Fruit fly (Drosophila melanogaster) whole organism, embryonic: Measurements from ENCODE around the gene InR.

Source experiments
- CG11398 ChIP-seq: fragments of 200-800 bp; sonication (Bioruptor generic); optimal IDR thresholded peaks from 2 replicates; lab custom pipeline; 2016; ENCODE audit warnings: missing biosample characterization, missing genetic modification characterization
- CG12659 ChIP-seq: fragments of 200-800 bp; sonication (Bioruptor generic); optimal IDR thresholded peaks from 3 replicates; lab custom pipeline; 2017; ENCODE audit warnings: mild to moderate bottlenecking, missing biosample characterization, missing genetic modification reagents, missing genetic modification characterization
- CG13624 ChIP-seq: fragments of 200-800 bp; sonication (Bioruptor generic); optimal IDR thresholded peaks from 2 replicates; lab custom pipeline; 2016; ENCODE audit warnings: missing biosample characterization, missing genetic modification characterization
- CG15514 ChIP-seq: fragments of 200-800 bp; sonication (Bioruptor generic); optimal IDR thresholded peaks from 3 replicates; lab custom pipeline; 2017; ENCODE audit warnings: missing biosample characterization, missing genetic modification characterization, mild to moderate bottlenecking, moderate library complexity, missing genetic modification reagents
- CG17385 ChIP-seq: fragments of 200-800 bp; sonication (Bioruptor generic); optimal IDR thresholded peaks from 3 replicates; lab custom pipeline; 2018; ENCODE audit warnings: missing biosample characterization, mild to moderate bottlenecking, missing genetic modification characterization
- CG2889 ChIP-seq: fragments of 200-800 bp; sonication (Bioruptor generic); IDR thresholded peaks from 3 replicates; pipeline ENCODE4 v1.3.6; 2022; ENCODE audit warnings: missing biosample characterization, missing genetic modification characterization
- CG3163 ChIP-seq: fragments of 200-800 bp; sonication (Bioruptor generic); optimal IDR thresholded peaks from 3 replicates; lab custom pipeline; 2016; ENCODE audit warnings: missing biosample characterization, missing genetic modification characterization
- CG3281 ChIP-seq: fragments of 200-800 bp; sonication (Bioruptor generic); optimal IDR thresholded peaks from 3 replicates; lab custom pipeline; 2017; ENCODE audit warnings: missing biosample characterization, mild to moderate bottlenecking, missing genetic modification characterization
- CG3995 ChIP-seq: fragments of 200-800 bp; sonication (Bioruptor generic); optimal IDR thresholded peaks from 3 replicates; lab custom pipeline; 2016; ENCODE audit warnings: missing biosample characterization, missing genetic modification characterization
- CG6813 ChIP-seq: fragments of 200-800 bp; sonication (Bioruptor generic); optimal IDR thresholded peaks from 2 replicates; lab custom pipeline; 2017; ENCODE audit warnings: missing biosample characterization, missing genetic modification characterization, mild to moderate bottlenecking, moderate library complexity, missing genetic modification reagents
- CG6854 ChIP-seq: fragments of 200-800 bp; sonication (Bioruptor generic); optimal IDR thresholded peaks from 3 replicates; lab custom pipeline; 2017; ENCODE audit warnings: missing biosample characterization, mild to moderate bottlenecking, missing genetic modification characterization
- CG9437 ChIP-seq: fragments of 200-800 bp; sonication (Bioruptor generic); optimal IDR thresholded peaks from 2 replicates; lab custom pipeline; 2018; ENCODE audit warnings: missing biosample characterization, mild to moderate bottlenecking, missing genetic modification characterization
- D19A ChIP-seq: fragments of 200-800 bp; optimal IDR thresholded peaks from 3 replicates; lab custom pipeline; 2019; ENCODE audit warnings: missing biosample characterization, mild to moderate bottlenecking, missing genetic modification characterization, moderate library complexity
- HLH54F ChIP-seq: fragments of 200-800 bp; sonication (Bioruptor generic); optimal IDR thresholded peaks from 3 replicates; lab custom pipeline; 2016; ENCODE audit warnings: missing biosample characterization, missing genetic modification characterization
- HLHmδ ChIP-seq: fragments of 200-800 bp; sonication (Bioruptor generic); optimal IDR thresholded peaks from 2 replicates; lab custom pipeline; 2018; ENCODE audit warnings: missing biosample characterization, mild to moderate bottlenecking, missing genetic modification characterization, moderate library complexity
- Hmr ChIP-seq: fragments of 200-800 bp; sonication (Bioruptor generic); optimal IDR thresholded peaks from 3 replicates; lab custom pipeline; 2017; ENCODE audit warnings: mild to moderate bottlenecking, missing biosample characterization, missing genetic modification reagents, missing genetic modification characterization
- Med ChIP-seq: fragments of 200-800 bp; sonication (Bioruptor generic); peaks from one replicate; lab custom pipeline; 2016; ENCODE audit warnings: missing biosample characterization, missing genetic modification characterization, mild to moderate bottlenecking, inconsistent platforms, moderate library complexity
- Meics ChIP-seq: fragments of 200-800 bp; sonication (Bioruptor generic); optimal IDR thresholded peaks from 2 replicates; lab custom pipeline; 2017; ENCODE audit warnings: missing biosample characterization, mild to moderate bottlenecking, missing genetic modification characterization
- NC2β ChIP-seq: fragments of 200-800 bp; sonication (Bioruptor generic); optimal IDR thresholded peaks from 2 replicates; lab custom pipeline; 2016; ENCODE audit warnings: missing biosample characterization, missing genetic modification characterization
- NfI ChIP-seq: fragments of 200-800 bp; sonication (Bioruptor generic); optimal IDR thresholded peaks from 3 replicates; lab custom pipeline; 2018; ENCODE audit warnings: missing biosample characterization, mild to moderate bottlenecking, missing genetic modification characterization, moderate library complexity
- Pdp1 ChIP-seq, 2 experiments: fragments of 200-800 bp; sonication (Bioruptor generic); optimal IDR thresholded peaks; 3 replicates each; lab custom pipeline; 2016; ENCODE audit warnings: missing biosample characterization in 2 of 2, missing genetic modification characterization in 2 of 2, mild to moderate bottlenecking in 1 of 2, moderate library complexity in 1 of 2
- Ravus ChIP-seq: fragments of 200-800 bp; sonication (Bioruptor generic); IDR thresholded peaks from 2 replicates; pipeline ENCODE4 v1.3.6; 2022; ENCODE audit warnings: missing biosample characterization, missing genetic modification characterization
- Sox102F ChIP-seq: fragments of 200-800 bp; sonication (Bioruptor generic); optimal IDR thresholded peaks from 2 replicates; lab custom pipeline; 2018; ENCODE audit warnings: missing biosample characterization, mild to moderate bottlenecking, missing genetic modification characterization, moderate library complexity
- Trl ChIP-seq, 3 experiments: fragments of >200 bp in 2 of 3; fragments of 200-800 bp in 1 of 3; sonication (Bioruptor generic) in 1 of 3; optimal IDR thresholded peaks; 2 replicates in 1 of 3; 3 replicates in 2 of 3; lab custom pipeline; 2016 to 2017; ENCODE audit warnings: missing biosample characterization in 1 of 3, missing genetic modification characterization in 1 of 3
- Vsx1 ChIP-seq: fragments of 200-800 bp; sonication (Bioruptor generic); optimal IDR thresholded peaks from 2 replicates; lab custom pipeline; 2017; ENCODE audit warnings: missing biosample characterization, mild to moderate bottlenecking, missing genetic modification characterization, missing genetic modification reagents
- ase ChIP-seq: fragments of 200-800 bp; sonication (Bioruptor generic); IDR thresholded peaks from 3 replicates; pipeline ENCODE4 v1.3.6; 2022; ENCODE audit warnings: missing biosample characterization, missing genetic modification characterization
- bigmax ChIP-seq: fragments of 200-800 bp; sonication (Bioruptor generic); optimal IDR thresholded peaks from 2 replicates; lab custom pipeline; 2018; ENCODE audit warnings: missing biosample characterization, mild to moderate bottlenecking, missing genetic modification characterization
- bsh ChIP-seq, 2 experiments: fragments of 200-800 bp; sonication (Bioruptor generic); optimal IDR thresholded peaks; 2 replicates each; lab custom pipeline; 2017 to 2018; ENCODE audit warnings: mild to moderate bottlenecking in 2 of 2, missing biosample characterization in 2 of 2, missing genetic modification characterization in 2 of 2, moderate library complexity in 1 of 2
- cas ChIP-seq: fragments of 200-800 bp; sonication (Bioruptor generic); IDR thresholded peaks from 2 replicates; pipeline ENCODE4 v1.3.6; 2022; ENCODE audit warnings: missing biosample characterization, missing genetic modification characterization
- cg ChIP-seq: fragments of 200-800 bp; sonication (Bioruptor generic); optimal IDR thresholded peaks from 3 replicates; lab custom pipeline; 2019; ENCODE audit warnings: missing biosample characterization, mild to moderate bottlenecking, missing genetic modification characterization, moderate library complexity
- disco-r ChIP-seq: fragments of 200-800 bp; sonication (Bioruptor generic); optimal IDR thresholded peaks from 2 replicates; lab custom pipeline; 2016; ENCODE audit warnings: missing biosample characterization, missing genetic modification characterization
- ewg ChIP-seq: fragments of 200-800 bp; sonication (Bioruptor generic); optimal IDR thresholded peaks from 3 replicates; lab custom pipeline; 2017; ENCODE audit warnings: mild to moderate bottlenecking, missing biosample characterization, missing genetic modification reagents, missing genetic modification characterization
- exex ChIP-seq: fragments of 200-800 bp; sonication (Bioruptor generic); optimal IDR thresholded peaks from 4 replicates; lab custom pipeline; 2018; ENCODE audit warnings: missing biosample characterization, mild to moderate bottlenecking, missing genetic modification characterization, moderate library complexity
- grn ChIP-seq: fragments of 200-800 bp; sonication (Bioruptor generic); optimal IDR thresholded peaks from 3 replicates; lab custom pipeline; 2017; ENCODE audit warnings: missing biosample characterization, missing genetic modification characterization
- hbn ChIP-seq: fragments of 200-800 bp; sonication (Bioruptor generic); IDR thresholded peaks from 2 replicates; pipeline ENCODE4 v1.3.6; 2022; ENCODE audit warnings: missing biosample characterization, missing genetic modification characterization; ENCODE audit not compliant: partially characterized antibody
- ind ChIP-seq: fragments of 200-800 bp; sonication (Bioruptor generic); optimal IDR thresholded peaks from 3 replicates; lab custom pipeline; 2016; ENCODE audit warnings: missing biosample characterization, missing genetic modification characterization
- ken ChIP-seq: fragments of 200-800 bp; sonication (Bioruptor generic); IDR thresholded peaks from 3 replicates; pipeline ENCODE4 v1.3.6; 2022; ENCODE audit warnings: missing biosample characterization, missing genetic modification characterization
- lab ChIP-seq: fragments of 200-800 bp; sonication (Bioruptor generic); optimal IDR thresholded peaks from 3 replicates; lab custom pipeline; 2017; ENCODE audit warnings: missing biosample characterization, missing genetic modification characterization, mild to moderate bottlenecking, moderate library complexity, missing genetic modification reagents
- luna ChIP-seq: fragments of 200-800 bp; sonication (Bioruptor generic); optimal IDR thresholded peaks from 2 replicates; lab custom pipeline; 2016; ENCODE audit warnings: missing biosample characterization, missing genetic modification characterization
- nom ChIP-seq: fragments of 200-800 bp; sonication (Bioruptor generic); optimal IDR thresholded peaks from 2 replicates; lab custom pipeline; 2017; ENCODE audit warnings: missing biosample characterization, missing genetic modification characterization, mild to moderate bottlenecking, moderate library complexity, missing genetic modification reagents
- sens ChIP-seq: fragments of 200-800 bp; sonication (Bioruptor generic); peaks from one replicate; lab custom pipeline; 2016; ENCODE audit warnings: missing biosample characterization, missing genetic modification characterization
- sna ChIP-seq: fragments of 200-800 bp; sonication (Bioruptor generic); IDR thresholded peaks from 2 replicates; pipeline ENCODE4 v1.3.6; 2022; ENCODE audit warnings: missing biosample characterization, missing genetic modification characterization; ENCODE audit not compliant: partially characterized antibody
- sug ChIP-seq: fragments of 200-800 bp; optimal IDR thresholded peaks from 2 replicates; lab custom pipeline; 2019; ENCODE audit warnings: missing biosample characterization, mild to moderate bottlenecking, missing genetic modification characterization, moderate library complexity
- yki ChIP-seq: fragments of >200 bp; optimal IDR thresholded peaks from 3 replicates; lab custom pipeline; 2018
- z ChIP-seq: fragments of 200-800 bp; sonication (Bioruptor generic); IDR thresholded peaks from 3 replicates; pipeline ENCODE4 v1.3.6; 2022; ENCODE audit warnings: missing biosample characterization, missing genetic modification characterization

The InR gene

DNA sequence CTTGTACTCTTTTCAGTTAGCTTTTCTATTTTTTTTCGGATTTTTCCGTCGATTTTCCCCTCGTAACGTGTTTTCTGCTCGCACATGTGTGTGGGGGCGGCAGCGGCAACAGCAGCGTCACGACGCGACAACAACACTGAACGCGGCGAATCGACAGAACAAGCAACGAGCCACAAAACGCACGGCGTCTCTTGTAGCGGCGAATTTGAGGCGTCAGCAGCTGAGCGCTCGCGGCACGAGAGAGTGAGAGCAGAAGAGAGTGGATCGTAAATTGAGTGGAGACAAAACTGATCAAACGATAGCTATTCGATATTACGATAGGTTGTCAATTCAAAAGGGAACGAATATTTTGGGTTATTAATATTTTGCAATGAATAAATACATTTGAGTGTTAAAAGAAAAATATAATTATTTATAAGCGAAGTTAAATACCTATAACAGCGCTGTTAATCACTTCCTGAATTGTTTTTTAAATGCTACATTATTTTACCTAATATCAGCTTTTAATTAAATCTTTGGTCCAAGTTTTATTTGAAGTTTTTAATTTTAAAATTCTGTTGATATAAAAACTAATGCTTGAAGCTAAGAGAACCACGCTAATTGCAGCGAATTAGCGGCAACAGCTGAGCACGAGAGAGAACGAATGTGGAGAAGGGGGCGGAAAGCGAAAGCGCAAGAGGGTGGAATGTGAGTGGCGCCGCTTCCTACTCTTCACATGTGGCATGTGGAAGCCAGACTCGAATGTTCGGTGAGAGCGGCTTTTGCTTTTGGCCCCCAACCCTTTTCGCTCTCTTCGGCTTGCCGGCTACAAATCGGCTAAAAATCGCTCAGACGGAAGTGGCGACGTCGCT lies 14.0 kb upstream of the InR start (continued):
- no peak for TF ChIP-seq cas (GFP tag; lab: Robert Waterston, UW)
- TF ChIP-seq, all 482 proteins: peak for 139

DNA sequence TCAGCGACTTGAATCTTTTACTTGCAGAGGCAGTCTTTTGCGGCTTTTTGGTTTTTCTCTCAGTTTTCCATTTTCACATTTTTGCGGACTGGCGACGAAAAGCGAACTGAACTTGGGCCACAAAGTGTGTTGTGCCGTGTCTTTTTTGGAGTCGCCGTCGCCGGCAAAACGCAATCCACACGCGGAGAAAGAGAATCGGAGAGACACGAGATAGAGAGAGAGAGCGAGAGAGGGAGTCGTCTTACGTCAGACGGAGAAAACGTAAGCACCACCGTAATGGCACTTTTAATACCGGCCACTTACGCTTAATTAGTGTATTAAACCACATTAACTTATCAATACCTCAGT lies 13.4 kb upstream of the InR start:
- TF ChIP-seq CG6813 (GFP tag; lab: Kevin White, UChicago) = peak; percentile 43
- peak; percentile 12 for TF ChIP-seq CG12659 (GFP tag; lab: Kevin White, UChicago)
- peak; percentile 12 for TF ChIP-seq CG6854 (GFP tag; lab: Kevin White, UChicago)
- TF ChIP-seq CG9437 (GFP tag; lab: Kevin White, UChicago) = peak; percentile 99
- TF ChIP-seq sna (GFP tag; lab: Robert Waterston, UW) = no peak
- peak; percentile 22 for TF ChIP-seq nom
- peak; percentile 16 for TF ChIP-seq CG3281
- peak; percentile 78 for TF ChIP-seq HLHmδ
- TF ChIP-seq yki (lab: Kevin White, UChicago) = peak; percentile 84
- peak; percentile 15 for TF ChIP-seq CG13624
- TF ChIP-seq Pdp1 (GFP tag; optimal IDR thresholded peaks at IDR 0.05; lab: Kevin White, UChicago) = peak in 1 of 2 experiments; percentile 66
- no peak for TF ChIP-seq ase (GFP tag; lab: Robert Waterston, UW)
- peak; percentile 80 for TF ChIP-seq Med (GFP tag; lab: Kevin White, UChicago)
- TF ChIP-seq Trl (optimal IDR thresholded peaks at IDR 0.05; lab: Kevin White, UChicago) = peak; percentile 84 to 94
- no peak for TF ChIP-seq Trl (GFP tag; optimal IDR thresholded peaks at IDR 0.05; lab: Kevin White, UChicago)
- peak; percentile 49 for TF ChIP-seq CG3163 (GFP tag; lab: Kevin White, UChicago)
- TF ChIP-seq Vsx1 (GFP tag; lab: Kevin White, UChicago) = peak; percentile 6
- TF ChIP-seq CG11398 (GFP tag; lab: Kevin White, UChicago) = no peak
- TF ChIP-seq CG15514 = peak; percentile 7
- TF ChIP-seq D19A (tag; lab: Kevin White, UChicago) = peak; percentile 44
- TF ChIP-seq ind (GFP tag; lab: Kevin White, UChicago) = no peak
- TF ChIP-seq NC2β (GFP tag; lab: Kevin White, UChicago) = no peak
- peak; percentile 22 for TF ChIP-seq disco-r
- TF ChIP-seq, all 482 proteins: peak for 17

DNA sequence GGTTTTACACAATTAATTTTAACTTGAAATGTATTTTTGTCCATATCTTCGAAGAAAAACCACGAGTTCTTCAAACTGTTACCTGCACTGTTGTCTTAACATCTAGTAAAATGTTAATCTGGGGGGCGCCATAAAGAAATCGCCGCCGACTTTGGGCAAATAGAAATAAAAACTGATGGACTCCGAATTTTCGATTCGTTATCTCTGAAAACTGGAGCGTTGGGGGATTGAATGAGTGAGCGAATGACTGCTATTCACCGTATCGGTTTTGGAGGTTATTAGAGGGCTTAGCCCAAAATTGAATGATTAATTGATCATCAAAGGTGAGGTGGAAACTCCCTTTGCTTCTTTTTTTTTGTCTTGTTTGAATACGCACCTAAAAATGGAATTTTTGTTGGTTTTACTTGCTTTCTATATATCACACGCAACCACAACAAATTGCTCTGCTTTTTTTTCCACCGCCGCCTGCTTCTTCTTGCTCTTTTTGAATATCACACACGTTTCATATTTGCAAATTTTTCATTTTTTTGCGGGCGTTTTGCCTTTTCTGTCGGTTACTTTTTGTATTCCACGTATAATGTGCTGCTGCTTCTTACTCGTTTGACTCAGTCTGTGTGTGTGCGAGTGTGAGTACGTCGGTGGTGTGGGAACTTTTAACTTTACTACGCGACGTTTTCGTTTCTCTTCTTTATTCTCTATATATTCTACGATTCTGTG lies 12.8 kb upstream of the InR start:
- TF ChIP-seq Hmr (GFP tag; lab: Kevin White, UChicago) = peak; percentile 2
- no peak for TF ChIP-seq HLH54F (GFP tag; lab: Kevin White, UChicago)
- no peak for TF ChIP-seq Sox102F (GFP tag; lab: Kevin White, UChicago)
- TF ChIP-seq sug (tag; lab: Kevin White, UChicago) = peak; percentile 59
- TF ChIP-seq lab (GFP tag; lab: Kevin White, UChicago) = peak; percentile 39
- TF ChIP-seq z (GFP tag; lab: Robert Waterston, UW) = no peak
- no peak for TF ChIP-seq bsh (GFP tag; optimal IDR thresholded peaks at IDR 0.05; lab: Kevin White, UChicago)
- TF ChIP-seq CG2889 (GFP tag; lab: Robert Waterston, UW) = no peak
- TF ChIP-seq Meics (GFP tag; lab: Kevin White, UChicago) = no peak
- no peak for TF ChIP-seq hbn (GFP tag; lab: Robert Waterston, UW)
- peak; percentile 0 for TF ChIP-seq grn
- peak; percentile 22 for TF ChIP-seq cg (GFP tag; lab: Kevin White, UChicago)
- no peak for TF ChIP-seq ewg (GFP tag; lab: Kevin White, UChicago)
- TF ChIP-seq sens (GFP tag; lab: Kevin White, UChicago) = peak; percentile 3
- peak; percentile 15 for TF ChIP-seq bigmax (GFP tag; lab: Kevin White, UChicago)
- peak; percentile 20 for TF ChIP-seq CG3995 (GFP tag; lab: Kevin White, UChicago)
- no peak for TF ChIP-seq ken
- TF ChIP-seq CG17385 (GFP tag; lab: Kevin White, UChicago) = peak; percentile 88
- TF ChIP-seq exex (tag; lab: Kevin White, UChicago) = no peak
- no peak for TF ChIP-seq luna (GFP tag; lab: Kevin White, UChicago)
- TF ChIP-seq Ravus = no peak
- no peak for TF ChIP-seq NfI
